Fruit fly (Drosophila melanogaster): ENCODE measurements around the gene Kyat.

dm6 chr3R:11849378-11850249, 27.3 kb upstream of the Kyat start:
- TF ChIP-seq h (optimal IDR thresholded peaks at IDR 0.05) = no peak
- TF ChIP-seq Sin3A (optimal IDR thresholded peaks at IDR 0.05) = no peak
- TF ChIP-seq insv (optimal IDR thresholded peaks at IDR 0.05) = no peak
